Fruit fly (Drosophila melanogaster) Kc167 (cell line): Measurements from ENCODE around the gene tx.

Experiments used
- Sin3A ChIP-seq: fragments of >200 bp; optimal IDR thresholded peaks from 2 replicates; lab custom pipeline; 2018; ENCODE audit warnings: missing external identifiers
- insv ChIP-seq: fragments of >200 bp; optimal IDR thresholded peaks from 3 replicates; lab custom pipeline; 2018; ENCODE audit warnings: missing external identifiers
- psq ChIP-seq: fragments of >200 bp; optimal IDR thresholded peaks from 2 replicates; lab custom pipeline; 2017; ENCODE audit warnings: missing external identifiers

dm6 chr3R:26485240-26485865, 44.8 kb downstream of the tx start:
- no peak for TF ChIP-seq psq (lab: Kevin White, UChicago)
- no peak for TF ChIP-seq insv (lab: Kevin White, UChicago)
- TF ChIP-seq Sin3A (lab: Kevin White, UChicago) = no peak
